Worm (Caenorhabditis elegans) whole organism, young adult: ENCODE data around the gene cut-1.

ENCODE experiments used
- C06A6.2 ChIP-seq: fragments of 200-800 bp; sonication (Bioruptor generic); conservative IDR thresholded peaks from 2 replicates; pipeline ENCODE4 v1.3.6; 2022; ENCODE audit warnings: missing genetic modification characterization, missing compliant biosample characterization
- F23B12.7 ChIP-seq: sonication (generic microtip); optimal IDR thresholded peaks from 2 replicates; lab custom pipeline; 2017; ENCODE audit warnings: missing genetic modification characterization, mild to moderate bottlenecking, missing compliant biosample characterization, antibody characterized with exemption, moderate library complexity; ENCODE audit not compliant: insufficient read depth
- F33H1.4 ChIP-seq: fragments of 200-800 bp; sonication (Bioruptor generic); IDR thresholded peaks from 2 replicates; pipeline ENCODE4 v1.3.6; 2022; ENCODE audit warnings: missing genetic modification reagents, missing genetic modification characterization, missing compliant biosample characterization
- F37B4.10 ChIP-seq: fragments of 200-800 bp; sonication (Bioruptor generic); IDR thresholded peaks from 2 replicates; pipeline ENCODE4 v1.3.6; 2022; ENCODE audit warnings: missing genetic modification characterization, missing compliant biosample characterization
- F52B5.7 ChIP-seq: sonication (generic microtip); optimal IDR thresholded peaks from 2 replicates; lab custom pipeline; 2016; ENCODE audit warnings: mild to moderate bottlenecking, missing genetic modification characterization, missing compliant biosample characterization
- F55B11.4 ChIP-seq: sonication (generic microtip); optimal IDR thresholded peaks from 2 replicates; lab custom pipeline; 2016; ENCODE audit warnings: missing compliant biosample characterization, missing genetic modification characterization, borderline replicate concordance; ENCODE audit not compliant: insufficient read depth
- F57A8.1 ChIP-seq: fragments of 200-800 bp; sonication (Bioruptor generic); optimal IDR thresholded peaks from 2 replicates; lab custom pipeline; 2018; ENCODE audit warnings: mild to moderate bottlenecking, missing genetic modification characterization, moderate library complexity, missing compliant biosample characterization
- Y95B8A.8 ChIP-seq: fragments of 200-800 bp; sonication (Bioruptor generic); IDR thresholded peaks from 2 replicates; pipeline ENCODE4 v1.3.6; 2022; ENCODE audit warnings: missing genetic modification reagents, missing genetic modification characterization, missing compliant biosample characterization
- akir-1 ChIP-seq: fragments of 200-800 bp; sonication (Bioruptor generic); optimal IDR thresholded peaks from 2 replicates; lab custom pipeline; 2018; ENCODE audit warnings: mild to moderate bottlenecking, missing genetic modification characterization, moderate library complexity, missing compliant biosample characterization
- ama-1 ChIP-seq, 3 experiments: fragments of 150-350 bp in 1 of 3; sonication (generic microtip) in 2 of 3; optimal IDR thresholded peaks; 2 replicates each; lab custom pipeline; 2014 to 2018; ENCODE audit warnings: missing biosample characterization in 2 of 3, missing genetic modification characterization in 2 of 3, missing genetic modification reagents in 2 of 3
- aptf-2 ChIP-seq: fragments of 200-800 bp; sonication (Bioruptor generic); conservative IDR thresholded peaks from 2 replicates; pipeline ENCODE4 v1.3.6; 2022; ENCODE audit warnings: missing genetic modification reagents, missing genetic modification characterization, missing compliant biosample characterization
- aptf-3 ChIP-seq: fragments of 200-800 bp; sonication (Bioruptor generic); IDR thresholded peaks from 2 replicates; pipeline ENCODE4 v1.3.6; 2022; ENCODE audit warnings: missing genetic modification characterization, missing compliant biosample characterization
- atf-7 ChIP-seq: sonication (generic microtip); optimal IDR thresholded peaks from 2 replicates; lab custom pipeline; 2017; ENCODE audit warnings: mild to moderate bottlenecking, missing genetic modification characterization, missing compliant biosample characterization
- athp-1 ChIP-seq: sonication (generic microtip); optimal IDR thresholded peaks from 2 replicates; lab custom pipeline; 2017; ENCODE audit warnings: mild to moderate bottlenecking, missing genetic modification characterization, missing compliant biosample characterization
- bed-1 ChIP-seq: fragments of 200-800 bp; sonication (Bioruptor generic); IDR thresholded peaks from 2 replicates; pipeline ENCODE4 v1.3.6; 2022; ENCODE audit warnings: missing genetic modification reagents, missing genetic modification characterization, missing compliant biosample characterization
- bed-2 ChIP-seq: fragments of 200-800 bp; sonication (Bioruptor generic); IDR thresholded peaks from 2 replicates; pipeline ENCODE4 v1.3.6; 2022; ENCODE audit warnings: missing genetic modification reagents, missing genetic modification characterization, missing compliant biosample characterization
- cebp-2 ChIP-seq: fragments of 200-800 bp; sonication (Bioruptor generic); IDR thresholded peaks from 2 replicates; pipeline ENCODE4 v1.3.6; 2022; ENCODE audit warnings: missing genetic modification characterization, missing compliant biosample characterization
- ceh-100 ChIP-seq: fragments of 200-800 bp; sonication (Bioruptor generic); IDR thresholded peaks from 2 replicates; pipeline ENCODE4 v1.3.6; 2022; ENCODE audit warnings: missing genetic modification reagents, missing genetic modification characterization, missing compliant biosample characterization
- ceh-91 ChIP-seq: fragments of 200-800 bp; sonication (Bioruptor generic); IDR thresholded peaks from 2 replicates; pipeline ENCODE4 v1.3.6; 2022; ENCODE audit warnings: missing genetic modification reagents, missing genetic modification characterization, missing compliant biosample characterization
- ekl-4 ChIP-seq: fragments of 200-800 bp; sonication (Bioruptor generic); IDR thresholded peaks from 2 replicates; pipeline ENCODE4 v1.3.6; 2022; ENCODE audit warnings: missing genetic modification reagents, missing genetic modification characterization, missing compliant biosample characterization
- fkh-3 ChIP-seq: sonication (generic microtip); optimal IDR thresholded peaks from 2 replicates; lab custom pipeline; 2016; ENCODE audit warnings: mild to moderate bottlenecking, missing genetic modification characterization, missing compliant biosample characterization
- hlh-26 ChIP-seq: fragments of 200-800 bp; sonication (Bioruptor generic); conservative IDR thresholded peaks from 2 replicates; pipeline ENCODE4 v1.3.6; 2022; ENCODE audit warnings: missing genetic modification reagents, missing genetic modification characterization, missing compliant biosample characterization
- hsf-1 ChIP-seq: fragments of 200-800 bp; sonication (Bioruptor generic); IDR thresholded peaks from 2 replicates; pipeline ENCODE4 v1.3.6; 2022; ENCODE audit warnings: missing genetic modification reagents, missing genetic modification characterization, missing compliant biosample characterization
- lag-1 ChIP-seq: fragments of 200-800 bp; sonication (Bioruptor generic); IDR thresholded peaks from 2 replicates; pipeline ENCODE4 v1.3.6; 2022; ENCODE audit warnings: missing genetic modification reagents, missing genetic modification characterization, missing compliant biosample characterization
- let-526 ChIP-seq: fragments of 200-800 bp; sonication (Bioruptor generic); IDR thresholded peaks from 2 replicates; pipeline ENCODE4 v1.3.6; 2022; ENCODE audit warnings: missing genetic modification reagents, missing genetic modification characterization, missing compliant biosample characterization
- let-607 ChIP-seq, 2 experiments: fragments of 200-800 bp in 1 of 2; sonication (Bioruptor generic) in 1 of 2; sonication (generic microtip) in 1 of 2; optimal IDR thresholded peaks; 2 replicates each; lab custom pipeline; 2016 to 2018; ENCODE audit warnings: mild to moderate bottlenecking in 2 of 2, missing compliant biosample characterization in 2 of 2, missing genetic modification characterization in 2 of 2, moderate library complexity in 2 of 2, missing genotype in 1 of 2
- lin-40 ChIP-seq: sonication (generic microtip); optimal IDR thresholded peaks from 2 replicates; lab custom pipeline; 2016; ENCODE audit warnings: missing genetic modification characterization, mild to moderate bottlenecking, missing compliant biosample characterization, missing genotype, missing genetic modification reagents
- lsl-1 ChIP-seq: fragments of 200-800 bp; sonication (Bioruptor generic); optimal IDR thresholded peaks from 2 replicates; lab custom pipeline; 2018; ENCODE audit warnings: mild to moderate bottlenecking, missing genetic modification characterization, moderate library complexity, missing compliant biosample characterization
- madf-10 ChIP-seq: sonication (generic microtip); optimal IDR thresholded peaks from 2 replicates; lab custom pipeline; 2016; ENCODE audit warnings: mild to moderate bottlenecking, missing genetic modification characterization, missing compliant biosample characterization
- madf-3 ChIP-seq: fragments of 200-800 bp; sonication (Bioruptor generic); IDR thresholded peaks from 2 replicates; pipeline ENCODE4 v1.3.6; 2022; ENCODE audit warnings: missing genetic modification reagents, missing genetic modification characterization, missing compliant biosample characterization
- nhr-80 ChIP-seq: sonication (generic microtip); optimal IDR thresholded peaks from 2 replicates; lab custom pipeline; 2016; ENCODE audit warnings: missing genetic modification characterization, missing compliant biosample characterization
- nhr-90 ChIP-seq: sonication (generic microtip); optimal IDR thresholded peaks from 2 replicates; lab custom pipeline; 2016; ENCODE audit warnings: missing genotype, mild to moderate bottlenecking, missing genetic modification characterization, missing compliant biosample characterization
- pbrm-1 ChIP-seq: fragments of 200-800 bp; sonication (Bioruptor generic); IDR thresholded peaks from 2 replicates; pipeline ENCODE4 v1.3.6; 2022; ENCODE audit warnings: missing genetic modification reagents, missing genetic modification characterization, missing compliant biosample characterization
- repo-1 ChIP-seq: sonication (generic microtip); optimal IDR thresholded peaks from 2 replicates; lab custom pipeline; 2017; ENCODE audit warnings: mild to moderate bottlenecking, missing genetic modification characterization, missing compliant biosample characterization
- rpc-1 ChIP-seq, 2 experiments: fragments of 150-350 bp in 1 of 2; sonication (generic microtip) in 1 of 2; optimal IDR thresholded peaks; 2 replicates each; lab custom pipeline; 2014 to 2018; ENCODE audit warnings: missing biosample characterization in 1 of 2, missing genetic modification characterization in 1 of 2, missing genetic modification reagents in 1 of 2, missing genotype in 1 of 2
- sdz-38 ChIP-seq: sonication (generic microtip); optimal IDR thresholded peaks from 2 replicates; lab custom pipeline; 2016; ENCODE audit warnings: missing genotype, missing genetic modification characterization, missing compliant biosample characterization
- snpc-1.1 ChIP-seq: sonication (generic microtip); optimal IDR thresholded peaks from 2 replicates; lab custom pipeline; 2017; ENCODE audit warnings: missing genetic modification characterization, mild to moderate bottlenecking, missing compliant biosample characterization, antibody characterized with exemption, moderate library complexity, missing genotype, missing genetic modification reagents; ENCODE audit not compliant: insufficient read depth
- snpc-3.4 ChIP-seq: sonication (generic microtip); optimal IDR thresholded peaks from 2 replicates; lab custom pipeline; 2017; ENCODE audit warnings: missing genetic modification characterization, mild to moderate bottlenecking, missing compliant biosample characterization, antibody characterized with exemption, moderate library complexity, missing genotype, missing genetic modification reagents
- snpc-4 ChIP-seq, 5 experiments: fragments of 150-350 bp in 1 of 5; sonication (generic microtip) in 4 of 5; optimal IDR thresholded peaks; 2 replicates each; lab custom pipeline; 2014 to 2018; ENCODE audit warnings: missing genetic modification characterization in 5 of 5, missing biosample characterization in 3 of 5, antibody characterized with exemption in 2 of 5, mild to moderate bottlenecking in 2 of 5, missing compliant biosample characterization in 2 of 5, missing genotype in 2 of 5, moderate library complexity in 2 of 5, missing genetic modification reagents in 1 of 5
- somi-1 ChIP-seq: fragments of 200-800 bp; sonication (Bioruptor generic); optimal IDR thresholded peaks from 2 replicates; lab custom pipeline; 2018; ENCODE audit warnings: mild to moderate bottlenecking, missing genetic modification characterization, missing compliant biosample characterization
- sptf-2 ChIP-seq: fragments of 200-800 bp; sonication (Bioruptor generic); optimal IDR thresholded peaks from 2 replicates; lab custom pipeline; 2018; ENCODE audit warnings: mild to moderate bottlenecking, missing genetic modification characterization, missing compliant biosample characterization
- tbx-9 ChIP-seq: sonication (generic microtip); optimal IDR thresholded peaks from 2 replicates; lab custom pipeline; 2016; ENCODE audit warnings: borderline replicate concordance, missing genetic modification characterization, inconsistent platforms, missing compliant biosample characterization
- tlf-1 ChIP-seq: fragments of 200-800 bp; sonication (Bioruptor generic); optimal IDR thresholded peaks from 2 replicates; lab custom pipeline; 2018; ENCODE audit warnings: mild to moderate bottlenecking, missing genetic modification characterization, missing compliant biosample characterization
- ztf-25 ChIP-seq: fragments of 200-800 bp; sonication (Bioruptor generic); IDR thresholded peaks from 2 replicates; pipeline ENCODE4 v1.3.6; 2022; ENCODE audit warnings: missing genetic modification reagents, missing genetic modification characterization, missing compliant biosample characterization
- ztf-28 ChIP-seq: fragments of 200-800 bp; sonication (Bioruptor generic); IDR thresholded peaks from 2 replicates; pipeline ENCODE4 v1.3.6; 2022; ENCODE audit warnings: missing genetic modification reagents, missing genetic modification characterization, missing compliant biosample characterization

cut-1 gene

DNA sequence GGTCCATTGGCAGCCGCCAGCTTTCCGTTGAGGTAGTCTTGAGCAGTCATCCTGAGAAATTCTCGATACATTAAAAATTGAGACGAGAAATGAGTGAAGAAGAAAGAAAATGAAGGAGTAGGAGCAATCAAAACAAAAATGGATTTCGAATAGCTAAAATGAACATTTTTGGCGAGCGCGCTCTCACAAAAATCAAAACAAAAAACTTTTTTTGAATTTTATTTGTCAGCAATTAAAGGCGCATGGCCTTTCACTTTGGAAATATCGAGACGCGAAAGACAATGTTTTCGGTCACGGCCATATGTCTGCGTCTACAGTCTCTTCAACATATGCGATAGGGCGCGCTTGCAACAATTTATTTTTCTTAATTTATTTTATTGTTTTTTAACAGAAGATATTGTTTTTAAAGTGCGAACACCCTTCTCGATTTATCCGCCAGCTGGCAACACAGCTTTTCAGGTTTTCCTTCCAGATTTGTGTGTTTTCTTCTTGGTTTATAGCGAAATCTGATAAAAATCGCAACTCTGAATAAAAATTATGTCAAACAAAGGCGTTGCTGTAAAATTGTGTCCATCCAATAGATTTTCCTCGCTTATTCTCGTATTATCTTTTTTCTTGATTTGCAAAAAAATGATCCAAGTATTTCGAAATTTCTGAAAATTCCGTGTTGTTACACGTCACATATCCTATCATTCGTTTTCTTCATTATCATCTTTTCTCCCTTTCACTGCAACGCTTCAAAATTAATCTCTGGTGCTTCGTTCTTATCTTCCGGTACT lies 29.9 kb upstream of the cut-1 start, which contains the start of the genes rpn-9 and T06D8.9 (continued):
- no peak for TF ChIP-seq fkh-3
- TF ChIP-seq hsf-1 (GFP tag; lab: Robert Waterston, UW) = peak; percentile 78
- peak; percentile 64 for TF ChIP-seq nhr-80 (tag; lab: Kevin White, UChicago)
- TF ChIP-seq akir-1 = no peak
- TF ChIP-seq sdz-38 (tag; lab: Kevin White, UChicago) = no peak
- no peak for TF ChIP-seq rpc-1 (optimal IDR thresholded peaks at IDR 0.05; lab: Kevin White, UChicago)
- TF ChIP-seq rpc-1 (tag; optimal IDR thresholded peaks at IDR 0.05; lab: Kevin White, UChicago) = no peak
- TF ChIP-seq let-526 = 0 out of 2 replicates have a peak, but pooled peaks have one; percentile 20
- no peak for TF ChIP-seq aptf-3 (GFP tag; lab: Robert Waterston, UW)
- peak; percentile 62; the same call in 1 of the 2 replicates for TF ChIP-seq ceh-100 (GFP tag; lab: Robert Waterston, UW)
- TF ChIP-seq F57A8.1 = no peak
- no peak for TF ChIP-seq aptf-2 (GFP tag; lab: Robert Waterston, UW)
- TF ChIP-seq F55B11.4 = no peak
- peak; percentile 90 for TF ChIP-seq F23B12.7
- TF ChIP-seq bed-2 (GFP tag; lab: Robert Waterston, UW) = no peak
- peak; percentile 81 for TF ChIP-seq pbrm-1
- TF ChIP-seq atf-7 (tag; lab: Kevin White, UChicago) = no peak
- no peak for TF ChIP-seq ama-1 (optimal IDR thresholded peaks at IDR 0.05; lab: Kevin White, UChicago)
- TF ChIP-seq ama-1 (GFP tag; optimal IDR thresholded peaks at IDR 0.05; lab: Kevin White, UChicago) = no peak
- peak; percentile 52 for TF ChIP-seq athp-1 (tag; lab: Kevin White, UChicago)
- TF ChIP-seq snpc-1.1 (tag; lab: Kevin White, UChicago) = peak; percentile 83
- no peak for TF ChIP-seq tbx-9
- peak; percentile 48 for TF ChIP-seq snpc-3.4
- TF ChIP-seq ztf-25 (GFP tag; lab: Robert Waterston, UW) = no peak
- TF ChIP-seq F33H1.4 = peak; percentile 84
- peak; percentile 57 for TF ChIP-seq tlf-1 (GFP tag; lab: Kevin White, UChicago)
- no peak for TF ChIP-seq bed-1
- TF ChIP-seq snpc-4 (GFP tag; optimal IDR thresholded peaks at IDR 0.05; lab: Kevin White, UChicago) = peak; percentile 17
- peak; percentile 70 to 80 (median 76) for TF ChIP-seq snpc-4 (tag; optimal IDR thresholded peaks at IDR 0.05; lab: Kevin White, UChicago)
- TF ChIP-seq nhr-90 (tag; lab: Kevin White, UChicago) = no peak
- TF ChIP-seq ztf-28 = no peak
- peak; percentile 90 for TF ChIP-seq lsl-1 (GFP tag; lab: Kevin White, UChicago)
- peak; percentile 18 for TF ChIP-seq madf-10 (tag; lab: Kevin White, UChicago)
- no peak for TF ChIP-seq cebp-2 (GFP tag; lab: Robert Waterston, UW)
- TF ChIP-seq let-607 (tag; optimal IDR thresholded peaks at IDR 0.05; lab: Kevin White, UChicago) = no peak
- no peak for TF ChIP-seq hlh-26 (GFP tag; lab: Robert Waterston, UW)
- peak; percentile 86 for TF ChIP-seq ceh-91 (GFP tag; lab: Robert Waterston, UW)
- TF ChIP-seq C06A6.2 = no peak
- TF ChIP-seq F52B5.7 (tag; lab: Kevin White, UChicago) = no peak
- TF ChIP-seq madf-3 (GFP tag; lab: Robert Waterston, UW) = 0 out of 2 replicates have a peak, but pooled peaks have one; percentile 15
- no peak for TF ChIP-seq repo-1 (tag; lab: Kevin White, UChicago)
- TF ChIP-seq ekl-4 (GFP tag; lab: Robert Waterston, UW) = peak; percentile 68
- TF ChIP-seq lin-40 = no peak
- TF ChIP-seq F37B4.10 (GFP tag; lab: Robert Waterston, UW) = no peak
- TF ChIP-seq Y95B8A.8 = peak; percentile 77; the same call in 1 of the 2 replicates
- no peak for TF ChIP-seq sptf-2
- TF ChIP-seq somi-1 (GFP tag; lab: Kevin White, UChicago) = no peak
- TF ChIP-seq lag-1 (GFP tag; lab: Robert Waterston, UW) = no peak
